Worm (Caenorhabditis elegans) whole organism, young adult: ENCODE data around the gene Y43C5A.2.
A peak's percentile ranks its signal among the peaks of the same experiment; 100 is the strongest.

Source experiments
- B0336.3 ChIP-seq: fragments of 200-800 bp; sonication (Bioruptor generic); IDR thresholded peaks from 2 replicates; pipeline ENCODE4 v1.3.6; 2022; ENCODE audit warnings: missing genetic modification characterization, missing compliant biosample characterization
- D2030.7 ChIP-seq: fragments of 200-800 bp; sonication (Bioruptor generic); IDR thresholded peaks from 2 replicates; pipeline ENCODE4 v1.3.6; 2022; ENCODE audit warnings: missing genetic modification reagents, missing genetic modification characterization, missing compliant biosample characterization
- F22D6.2 ChIP-seq: sonication (generic microtip); optimal IDR thresholded peaks from 2 replicates; lab custom pipeline; 2016; ENCODE audit warnings: mild to moderate bottlenecking, missing genetic modification characterization, missing compliant biosample characterization
- F23B12.7 ChIP-seq: sonication (generic microtip); optimal IDR thresholded peaks from 2 replicates; lab custom pipeline; 2017; ENCODE audit warnings: missing genetic modification characterization, mild to moderate bottlenecking, missing compliant biosample characterization, antibody characterized with exemption, moderate library complexity; ENCODE audit not compliant: insufficient read depth
- F33H1.4 ChIP-seq: fragments of 200-800 bp; sonication (Bioruptor generic); IDR thresholded peaks from 2 replicates; pipeline ENCODE4 v1.3.6; 2022; ENCODE audit warnings: missing genetic modification reagents, missing genetic modification characterization, missing compliant biosample characterization
- F37B4.10 ChIP-seq: fragments of 200-800 bp; sonication (Bioruptor generic); IDR thresholded peaks from 2 replicates; pipeline ENCODE4 v1.3.6; 2022; ENCODE audit warnings: missing genetic modification characterization, missing compliant biosample characterization
- F52B5.7 ChIP-seq: sonication (generic microtip); optimal IDR thresholded peaks from 2 replicates; lab custom pipeline; 2016; ENCODE audit warnings: mild to moderate bottlenecking, missing genetic modification characterization, missing compliant biosample characterization
- F57A8.1 ChIP-seq: fragments of 200-800 bp; sonication (Bioruptor generic); optimal IDR thresholded peaks from 2 replicates; lab custom pipeline; 2018; ENCODE audit warnings: mild to moderate bottlenecking, missing genetic modification characterization, moderate library complexity, missing compliant biosample characterization
- F57C9.4 ChIP-seq: sonication (generic microtip); optimal IDR thresholded peaks from 2 replicates; lab custom pipeline; 2017; ENCODE audit warnings: mild to moderate bottlenecking, missing genetic modification characterization, missing compliant biosample characterization
- T26A5.8 ChIP-seq: sonication (generic microtip); optimal IDR thresholded peaks from 2 replicates; lab custom pipeline; 2016; ENCODE audit warnings: missing genetic modification characterization, missing compliant biosample characterization
- Y67H2A.10 ChIP-seq: fragments of 200-800 bp; sonication (Bioruptor generic); conservative IDR thresholded peaks from 2 replicates; pipeline ENCODE4 v1.3.6; 2022; ENCODE audit warnings: missing genetic modification reagents, missing genetic modification characterization, missing compliant biosample characterization
- Y79H2A.3 ChIP-seq: fragments of 200-800 bp; sonication (Bioruptor generic); conservative IDR thresholded peaks from 2 replicates; pipeline ENCODE4 v1.3.6; 2022; ENCODE audit warnings: missing genetic modification reagents, missing genetic modification characterization, missing compliant biosample characterization
- Y95B8A.8 ChIP-seq: fragments of 200-800 bp; sonication (Bioruptor generic); IDR thresholded peaks from 2 replicates; pipeline ENCODE4 v1.3.6; 2022; ENCODE audit warnings: missing genetic modification reagents, missing genetic modification characterization, missing compliant biosample characterization
- ZK185.1 ChIP-seq: sonication (generic microtip); optimal IDR thresholded peaks from 2 replicates; lab custom pipeline; 2016; ENCODE audit warnings: mild to moderate bottlenecking, missing genetic modification characterization, missing compliant biosample characterization; ENCODE audit not compliant: poor library complexity, severe bottlenecking
- aptf-3 ChIP-seq: fragments of 200-800 bp; sonication (Bioruptor generic); IDR thresholded peaks from 2 replicates; pipeline ENCODE4 v1.3.6; 2022; ENCODE audit warnings: missing genetic modification characterization, missing compliant biosample characterization
- bed-2 ChIP-seq: fragments of 200-800 bp; sonication (Bioruptor generic); IDR thresholded peaks from 2 replicates; pipeline ENCODE4 v1.3.6; 2022; ENCODE audit warnings: missing genetic modification reagents, missing genetic modification characterization, missing compliant biosample characterization
- cebp-1 ChIP-seq, 2 experiments: fragments of 200-800 bp in 1 of 2; sonication (Bioruptor generic) in 1 of 2; sonication (generic microtip) in 1 of 2; IDR thresholded peaks in 1 of 2; optimal IDR thresholded peaks in 1 of 2; 2 replicates each; pipeline versions ENCODE4 v1.3.6 to Lab custom; 2017 to 2022; ENCODE audit warnings: missing compliant biosample characterization in 2 of 2, missing genetic modification characterization in 2 of 2, mild to moderate bottlenecking in 1 of 2, missing genetic modification reagents in 1 of 2, moderate library complexity in 1 of 2
- ceh-40 ChIP-seq: fragments of 200-800 bp; sonication (Bioruptor generic); IDR thresholded peaks from 2 replicates; pipeline ENCODE4 v1.3.6; 2022; ENCODE audit warnings: missing genetic modification characterization, missing compliant biosample characterization
- ceh-91 ChIP-seq: fragments of 200-800 bp; sonication (Bioruptor generic); IDR thresholded peaks from 2 replicates; pipeline ENCODE4 v1.3.6; 2022; ENCODE audit warnings: missing genetic modification reagents, missing genetic modification characterization, missing compliant biosample characterization
- dox-1 ChIP-seq: fragments of 200-800 bp; sonication (Bioruptor generic); IDR thresholded peaks from 2 replicates; pipeline ENCODE4 v1.3.6; 2022; ENCODE audit warnings: missing genetic modification reagents, missing genetic modification characterization, missing compliant biosample characterization
- dpff-1 ChIP-seq: sonication (generic microtip); optimal IDR thresholded peaks from 2 replicates; lab custom pipeline; 2017; ENCODE audit warnings: mild to moderate bottlenecking, missing genetic modification characterization, missing compliant biosample characterization
- dpl-1 ChIP-seq: fragments of 150-350 bp; optimal IDR thresholded peaks from 2 replicates; lab custom pipeline; 2014; ENCODE audit warnings: missing biosample characterization, missing genetic modification reagents, missing genetic modification characterization
- egl-44 ChIP-seq: fragments of 200-800 bp; sonication (Bioruptor generic); IDR thresholded peaks from 2 replicates; pipeline ENCODE4 v1.3.6; 2022; ENCODE audit warnings: missing genetic modification reagents, missing genetic modification characterization, missing compliant biosample characterization
- ekl-4 ChIP-seq: fragments of 200-800 bp; sonication (Bioruptor generic); IDR thresholded peaks from 2 replicates; pipeline ENCODE4 v1.3.6; 2022; ENCODE audit warnings: missing genetic modification reagents, missing genetic modification characterization, missing compliant biosample characterization
- gei-17 ChIP-seq: fragments of 200-800 bp; sonication (Bioruptor generic); optimal IDR thresholded peaks from 2 replicates; lab custom pipeline; 2018; ENCODE audit warnings: mild to moderate bottlenecking, missing genetic modification characterization, missing compliant biosample characterization
- hlh-12 ChIP-seq: sonication (generic microtip); optimal IDR thresholded peaks from 2 replicates; lab custom pipeline; 2016; ENCODE audit warnings: missing genetic modification characterization, missing compliant biosample characterization
- lag-1 ChIP-seq: fragments of 200-800 bp; sonication (Bioruptor generic); IDR thresholded peaks from 2 replicates; pipeline ENCODE4 v1.3.6; 2022; ENCODE audit warnings: missing genetic modification reagents, missing genetic modification characterization, missing compliant biosample characterization
- lsy-27 ChIP-seq: sonication (generic microtip); optimal IDR thresholded peaks from 2 replicates; lab custom pipeline; 2017; ENCODE audit warnings: missing genetic modification characterization, mild to moderate bottlenecking, missing compliant biosample characterization, antibody characterized with exemption, missing genotype, borderline replicate concordance; ENCODE audit not compliant: insufficient read depth
- madf-10 ChIP-seq: sonication (generic microtip); optimal IDR thresholded peaks from 2 replicates; lab custom pipeline; 2016; ENCODE audit warnings: mild to moderate bottlenecking, missing genetic modification characterization, missing compliant biosample characterization
- mxl-1 ChIP-seq: sonication (generic microtip); optimal IDR thresholded peaks from 2 replicates; lab custom pipeline; 2016; ENCODE audit warnings: missing genetic modification characterization, missing compliant biosample characterization
- nfyb-1 ChIP-seq: fragments of 200-800 bp; sonication (Bioruptor generic); IDR thresholded peaks from 2 replicates; pipeline ENCODE4 v1.3.6; 2022; ENCODE audit warnings: missing genetic modification reagents, missing genetic modification characterization, missing compliant biosample characterization
- nhr-27 ChIP-seq: fragments of 200-800 bp; sonication (Bioruptor generic); optimal IDR thresholded peaks from 2 replicates; lab custom pipeline; 2018; ENCODE audit warnings: mild to moderate bottlenecking, missing genetic modification characterization, moderate library complexity, missing compliant biosample characterization
- rec-8 ChIP-seq, 2 experiments: sonication (generic microtip); optimal IDR thresholded peaks; 2 replicates each; lab custom pipeline; 2016; ENCODE audit warnings: mild to moderate bottlenecking in 2 of 2, missing genetic modification characterization in 2 of 2, missing genetic modification reagents in 2 of 2, missing genotype in 2 of 2, missing biosample characterization in 1 of 2, missing compliant biosample characterization in 1 of 2, moderate library complexity in 1 of 2
- repo-1 ChIP-seq: sonication (generic microtip); optimal IDR thresholded peaks from 2 replicates; lab custom pipeline; 2017; ENCODE audit warnings: mild to moderate bottlenecking, missing genetic modification characterization, missing compliant biosample characterization
- rpc-1 ChIP-seq, 2 experiments: fragments of 150-350 bp in 1 of 2; sonication (generic microtip) in 1 of 2; optimal IDR thresholded peaks; 2 replicates each; lab custom pipeline; 2014 to 2018; ENCODE audit warnings: missing biosample characterization in 1 of 2, missing genetic modification characterization in 1 of 2, missing genetic modification reagents in 1 of 2, missing genotype in 1 of 2
- sea-2 ChIP-seq: fragments of 200-800 bp; sonication (Bioruptor generic); IDR thresholded peaks from 2 replicates; pipeline ENCODE4 v1.3.6; 2022; ENCODE audit warnings: missing genetic modification characterization, missing compliant biosample characterization
- snpc-1.3 ChIP-seq: sonication (generic microtip); optimal IDR thresholded peaks from 2 replicates; lab custom pipeline; 2017; ENCODE audit warnings: missing genetic modification characterization, mild to moderate bottlenecking, missing compliant biosample characterization, antibody characterized with exemption, moderate library complexity, missing genotype, missing genetic modification reagents; ENCODE audit not compliant: insufficient read depth
- snpc-3.4 ChIP-seq: sonication (generic microtip); optimal IDR thresholded peaks from 2 replicates; lab custom pipeline; 2017; ENCODE audit warnings: missing genetic modification characterization, mild to moderate bottlenecking, missing compliant biosample characterization, antibody characterized with exemption, moderate library complexity, missing genotype, missing genetic modification reagents
- snpc-4 ChIP-seq, 5 experiments: fragments of 150-350 bp in 1 of 5; sonication (generic microtip) in 4 of 5; optimal IDR thresholded peaks; 2 replicates each; lab custom pipeline; 2014 to 2018; ENCODE audit warnings: missing genetic modification characterization in 5 of 5, missing biosample characterization in 3 of 5, antibody characterized with exemption in 2 of 5, mild to moderate bottlenecking in 2 of 5, missing compliant biosample characterization in 2 of 5, missing genotype in 2 of 5, moderate library complexity in 2 of 5, missing genetic modification reagents in 1 of 5
- tlf-1 ChIP-seq: fragments of 200-800 bp; sonication (Bioruptor generic); optimal IDR thresholded peaks from 2 replicates; lab custom pipeline; 2018; ENCODE audit warnings: mild to moderate bottlenecking, missing genetic modification characterization, missing compliant biosample characterization
- unc-62 ChIP-seq: fragments of 150-350 bp; optimal IDR thresholded peaks from 2 replicates; lab custom pipeline; 2014; ENCODE audit warnings: missing biosample characterization, missing genetic modification reagents, missing genetic modification characterization
- xnd-1 ChIP-seq: sonication (generic microtip); optimal IDR thresholded peaks from 2 replicates; lab custom pipeline; 2016; ENCODE audit warnings: missing genotype, missing genetic modification reagents, missing genetic modification characterization, missing compliant biosample characterization
- zfh-2 ChIP-seq: fragments of 200-800 bp; sonication (Bioruptor generic); conservative IDR thresholded peaks from 2 replicates; pipeline ENCODE4 v1.3.6; 2022; ENCODE audit warnings: missing genetic modification reagents, missing genetic modification characterization, missing compliant biosample characterization
- zim-3 ChIP-seq: sonication (generic microtip); optimal IDR thresholded peaks from 2 replicates; lab custom pipeline; 2017; ENCODE audit warnings: mild to moderate bottlenecking, missing genetic modification characterization, moderate library complexity, missing compliant biosample characterization
- ztf-28 ChIP-seq: fragments of 200-800 bp; sonication (Bioruptor generic); IDR thresholded peaks from 2 replicates; pipeline ENCODE4 v1.3.6; 2022; ENCODE audit warnings: missing genetic modification reagents, missing genetic modification characterization, missing compliant biosample characterization
- ztf-3 ChIP-seq: fragments of 200-800 bp; sonication (Bioruptor generic); optimal IDR thresholded peaks from 2 replicates; lab custom pipeline; 2018; ENCODE audit warnings: mild to moderate bottlenecking, missing genetic modification characterization, missing compliant biosample characterization

Gene Y43C5A.2

ce11 chrIV:10245666-10246210 lies 23.9 kb upstream of the Y43C5A.2 start, which contains the start of gene F01G10.10:
TSS of gene F01G10.10 (plus strand) at chrIV:10246160.
- TF ChIP-seq F22D6.2 (tag; lab: Kevin White, UChicago) (no peak), nhr-27 (no peak), xnd-1 (tag; lab: Kevin White, UChicago) (no peak), repo-1 (tag; lab: Kevin White, UChicago) (no peak), dpff-1 (tag; lab: Kevin White, UChicago) (no peak), zfh-2 (GFP tag; lab: Robert Waterston, UW) (no peak), tlf-1 (GFP tag; lab: Kevin White, UChicago) (peak; percentile 21), B0336.3 (GFP tag; lab: Robert Waterston, UW) (peak; percentile 86), T26A5.8 (tag; lab: Kevin White, UChicago) (no peak), rpc-1 (optimal IDR thresholded peaks at IDR 0.05; lab: Kevin White, UChicago) (no peak), rpc-1 (tag; optimal IDR thresholded peaks at IDR 0.05; lab: Kevin White, UChicago) (no peak), F57A8.1 (GFP tag; lab: Kevin White, UChicago) (no peak), snpc-1.3 (tag; lab: Kevin White, UChicago) (no peak), madf-10 (tag; lab: Kevin White, UChicago) (no peak), F23B12.7 (tag; lab: Kevin White, UChicago) (no peak), D2030.7 (GFP tag; lab: Robert Waterston, UW) (peak; percentile 43), lsy-27 (tag; lab: Kevin White, UChicago) (no peak), ceh-40 (GFP tag; lab: Robert Waterston, UW) (0 out of 2 replicates have a peak, but pooled peaks have one; percentile 23), mxl-1 (tag; lab: Kevin White, UChicago) (no peak), lag-1 (GFP tag; lab: Robert Waterston, UW) (no peak), F33H1.4 (GFP tag; lab: Robert Waterston, UW) (peak; percentile 25; the same call in 1 of the 2 replicates), unc-62 (GFP tag; lab: Kevin White, UChicago) (no peak), hlh-12 (tag; lab: Kevin White, UChicago) (no peak), Y79H2A.3 (peak; percentile 61; the same call in 1 of the 2 replicates), F37B4.10 (GFP tag; lab: Robert Waterston, UW) (0 out of 2 replicates have a peak, but pooled peaks have one; percentile 43), snpc-4 (GFP tag; optimal IDR thresholded peaks at IDR 0.05; lab: Kevin White, UChicago) (no peak), snpc-4 (tag; optimal IDR thresholded peaks at IDR 0.05; lab: Kevin White, UChicago) (peak in 2 of 4 experiments; percentile 19 to 39), ZK185.1 (tag; lab: Kevin White, UChicago) (no peak), sea-2 (no peak), bed-2 (no peak), Y95B8A.8 (no peak), F52B5.7 (tag; lab: Kevin White, UChicago) (no peak), ztf-28 (GFP tag; lab: Robert Waterston, UW) (no peak), ekl-4 (GFP tag; lab: Robert Waterston, UW) (no peak), snpc-3.4 (no peak), dox-1 (peak; percentile 60), nfyb-1 (GFP tag; lab: Robert Waterston, UW) (peak; percentile 10; the same call in 1 of the 2 replicates), ztf-3 (GFP tag; lab: Kevin White, UChicago) (no peak), Y67H2A.10 (GFP tag; lab: Robert Waterston, UW) (no peak), ceh-91 (GFP tag; lab: Robert Waterston, UW) (peak; percentile 69; the same call in 1 of the 2 replicates), gei-17 (GFP tag; lab: Kevin White, UChicago) (no peak), rec-8 (tag; optimal IDR thresholded peaks at IDR 0.05; lab: Kevin White, UChicago) (peak in 1 of 2 experiments; percentile 31), egl-44 (GFP tag; lab: Robert Waterston, UW) (no peak), aptf-3 (GFP tag; lab: Robert Waterston, UW) (no peak), F57C9.4 (tag; lab: Kevin White, UChicago) (no peak), zim-3 (tag; lab: Kevin White, UChicago) (no peak), dpl-1 (no peak), cebp-1 (GFP tag; IDR thresholded peaks at IDR 0.05; lab: Robert Waterston, UW) (no peak), cebp-1 (tag; optimal IDR thresholded peaks at IDR 0.05; lab: Kevin White, UChicago) (peak; percentile 8)
